Fruit fly (Drosophila melanogaster) whole organism, embryonic: ENCODE results near the gene CG6040.
A peak's percentile ranks its signal among the peaks of the same experiment; 100 is the strongest.

Experiments
- Ada2b ChIP-seq: fragments of 200-800 bp; sonication (Bioruptor generic); IDR thresholded peaks from 2 replicates; pipeline ENCODE4 v1.3.6; 2022; ENCODE audit warnings: missing biosample characterization, missing genetic modification characterization
- Atf3 ChIP-seq: fragments of 200-800 bp; sonication (Bioruptor generic); optimal IDR thresholded peaks from 3 replicates; lab custom pipeline; 2016; ENCODE audit warnings: missing biosample characterization, missing genetic modification characterization
- Atf6 ChIP-seq: fragments of 200-800 bp; sonication (Bioruptor generic); IDR thresholded peaks from 2 replicates; pipeline ENCODE4 v1.3.6; 2022; ENCODE audit warnings: missing biosample characterization, missing genetic modification characterization
- Blimp-1 ChIP-seq: fragments of 200-800 bp; sonication (Bioruptor generic); optimal IDR thresholded peaks from 3 replicates; lab custom pipeline; 2018; ENCODE audit warnings: missing biosample characterization, missing genetic modification characterization, mild to moderate bottlenecking, moderate library complexity, missing genetic modification reagents
- CG10979 ChIP-seq: fragments of 200-800 bp; sonication (Bioruptor generic); optimal IDR thresholded peaks from 2 replicates; lab custom pipeline; 2018; ENCODE audit warnings: missing biosample characterization, mild to moderate bottlenecking, missing genetic modification characterization, moderate library complexity
- CG11093 ChIP-seq: fragments of 200-800 bp; sonication (Bioruptor generic); IDR thresholded peaks from 3 replicates; pipeline ENCODE4 v1.3.6; 2022; ENCODE audit warnings: missing biosample characterization, missing genetic modification characterization
- CG1603 ChIP-seq: fragments of 200-800 bp; sonication (Bioruptor generic); optimal IDR thresholded peaks from 2 replicates; lab custom pipeline; 2019; ENCODE audit warnings: missing biosample characterization, mild to moderate bottlenecking, missing genetic modification characterization, moderate library complexity
- CG16863 ChIP-seq: fragments of 200-800 bp; sonication (Bioruptor generic); optimal IDR thresholded peaks from 3 replicates; lab custom pipeline; 2016; ENCODE audit warnings: missing biosample characterization, missing genetic modification characterization
- CG17568 ChIP-seq: fragments of 200-800 bp; sonication (Bioruptor generic); optimal IDR thresholded peaks from 2 replicates; lab custom pipeline; 2018; ENCODE audit warnings: missing biosample characterization, mild to moderate bottlenecking, missing genetic modification characterization, moderate library complexity
- CG1792 ChIP-seq: fragments of 200-800 bp; sonication (Bioruptor generic); optimal IDR thresholded peaks from 2 replicates; lab custom pipeline; 2016; ENCODE audit warnings: missing biosample characterization, missing genetic modification characterization
- CG18476 ChIP-seq: fragments of 200-800 bp; sonication (Bioruptor generic); optimal IDR thresholded peaks from 2 replicates; lab custom pipeline; 2016; ENCODE audit warnings: missing biosample characterization, mild to moderate bottlenecking, missing genetic modification characterization
- CG2712 ChIP-seq: fragments of 200-800 bp; optimal IDR thresholded peaks from 3 replicates; lab custom pipeline; 2019; ENCODE audit warnings: missing biosample characterization, mild to moderate bottlenecking, missing genetic modification characterization, moderate library complexity
- CG2875 ChIP-seq: fragments of 200-800 bp; sonication (Bioruptor generic); optimal IDR thresholded peaks from 2 replicates; lab custom pipeline; 2017; ENCODE audit warnings: missing biosample characterization, mild to moderate bottlenecking, missing genetic modification characterization, missing genetic modification reagents
- CG3995 ChIP-seq: fragments of 200-800 bp; sonication (Bioruptor generic); optimal IDR thresholded peaks from 3 replicates; lab custom pipeline; 2016; ENCODE audit warnings: missing biosample characterization, missing genetic modification characterization
- CG4282 ChIP-seq: fragments of 200-800 bp; sonication (Bioruptor generic); optimal IDR thresholded peaks from 2 replicates; lab custom pipeline; 2016; ENCODE audit warnings: missing biosample characterization, missing genetic modification characterization
- CG6175 ChIP-seq: fragments of 200-800 bp; sonication (Bioruptor generic); IDR thresholded peaks from 3 replicates; pipeline ENCODE4 v1.3.6; 2022; ENCODE audit warnings: missing biosample characterization, missing genetic modification characterization
- CG6272 ChIP-seq: fragments of 200-800 bp; sonication (Bioruptor generic); IDR thresholded peaks from 2 replicates; pipeline ENCODE4 v1.3.6; 2022; ENCODE audit warnings: missing biosample characterization, missing genetic modification characterization
- CG7556 ChIP-seq: fragments of 200-800 bp; sonication (Bioruptor generic); optimal IDR thresholded peaks from 2 replicates; lab custom pipeline; 2017; ENCODE audit warnings: missing biosample characterization, mild to moderate bottlenecking, missing genetic modification characterization
- CG7745 ChIP-seq: fragments of 200-800 bp; sonication (Bioruptor generic); optimal IDR thresholded peaks from 2 replicates; lab custom pipeline; 2018; ENCODE audit warnings: missing biosample characterization, mild to moderate bottlenecking, missing genetic modification characterization, moderate library complexity
- CG8290 ChIP-seq, 3 experiments: fragments of 200-800 bp; sonication (Bioruptor generic); optimal IDR thresholded peaks; 2 replicates each; lab custom pipeline; 2016 to 2019; ENCODE audit warnings: missing biosample characterization in 3 of 3, missing genetic modification characterization in 3 of 3, mild to moderate bottlenecking in 2 of 3, moderate library complexity in 1 of 3
- CG8478 ChIP-seq: fragments of >200 bp; optimal IDR thresholded peaks from 2 replicates; lab custom pipeline; 2018
- Dad ChIP-seq: fragments of 200-800 bp; sonication (Bioruptor generic); optimal IDR thresholded peaks from 3 replicates; lab custom pipeline; 2016; ENCODE audit warnings: missing biosample characterization, missing genetic modification characterization
- Gsc ChIP-seq: fragments of 200-800 bp; sonication (Bioruptor generic); IDR thresholded peaks from 2 replicates; pipeline ENCODE4 v1.3.6; 2022; ENCODE audit warnings: missing biosample characterization, missing genetic modification characterization
- H15 ChIP-seq: fragments of 200-800 bp; sonication (Bioruptor generic); IDR thresholded peaks from 3 replicates; pipeline ENCODE4 v1.3.6; 2022; ENCODE audit warnings: missing biosample characterization, missing genetic modification characterization
- Med ChIP-seq: fragments of 200-800 bp; sonication (Bioruptor generic); peaks from one replicate; lab custom pipeline; 2016; ENCODE audit warnings: missing biosample characterization, missing genetic modification characterization, mild to moderate bottlenecking, inconsistent platforms, moderate library complexity
- NC2α ChIP-seq: fragments of 200-800 bp; sonication (Bioruptor generic); optimal IDR thresholded peaks from 2 replicates; lab custom pipeline; 2016; ENCODE audit warnings: missing biosample characterization, missing genetic modification characterization
- Oaz ChIP-seq: fragments of 200-800 bp; sonication (Bioruptor generic); IDR thresholded peaks from 2 replicates; pipeline ENCODE4 v1.3.6; 2022; ENCODE audit warnings: missing biosample characterization, missing genetic modification characterization
- Pdp1 ChIP-seq, 2 experiments: fragments of 200-800 bp; sonication (Bioruptor generic); optimal IDR thresholded peaks; 3 replicates each; lab custom pipeline; 2016; ENCODE audit warnings: missing biosample characterization in 2 of 2, missing genetic modification characterization in 2 of 2, mild to moderate bottlenecking in 1 of 2, moderate library complexity in 1 of 2
- Xbp1 ChIP-seq: fragments of 200-800 bp; sonication (Bioruptor generic); optimal IDR thresholded peaks from 3 replicates; lab custom pipeline; 2016; ENCODE audit warnings: missing biosample characterization, mild to moderate bottlenecking, missing genetic modification characterization
- ash1 ChIP-seq: fragments of 200-800 bp; sonication (Bioruptor generic); optimal IDR thresholded peaks from 2 replicates; lab custom pipeline; 2018; ENCODE audit warnings: missing biosample characterization, mild to moderate bottlenecking, missing genetic modification characterization
- ato ChIP-seq: fragments of 200-800 bp; sonication (Bioruptor generic); IDR thresholded peaks from 2 replicates; pipeline ENCODE4 v1.3.6; 2022; ENCODE audit warnings: missing biosample characterization, missing genetic modification characterization; ENCODE audit not compliant: partially characterized antibody
- btn ChIP-seq: fragments of 200-800 bp; sonication (Bioruptor generic); optimal IDR thresholded peaks from 2 replicates; lab custom pipeline; 2016; ENCODE audit warnings: missing biosample characterization, missing genetic modification characterization
- crc ChIP-seq: fragments of 200-800 bp; sonication (Bioruptor generic); optimal IDR thresholded peaks from 2 replicates; lab custom pipeline; 2016; ENCODE audit warnings: missing biosample characterization, missing genetic modification characterization
- da ChIP-seq: fragments of 200-800 bp; sonication (Bioruptor generic); optimal IDR thresholded peaks from 2 replicates; lab custom pipeline; 2016; ENCODE audit warnings: missing biosample characterization, missing genetic modification characterization
- eyg ChIP-seq: fragments of 200-800 bp; sonication (Bioruptor generic); optimal IDR thresholded peaks from 3 replicates; lab custom pipeline; 2016; ENCODE audit warnings: missing biosample characterization, missing genetic modification characterization
- hth ChIP-seq: fragments of >200 bp; optimal IDR thresholded peaks from 2 replicates; lab custom pipeline; 2017; ENCODE audit warnings: inconsistent platforms
- ind ChIP-seq: fragments of 200-800 bp; sonication (Bioruptor generic); optimal IDR thresholded peaks from 3 replicates; lab custom pipeline; 2016; ENCODE audit warnings: missing biosample characterization, missing genetic modification characterization
- kah ChIP-seq: fragments of 200-800 bp; sonication (Bioruptor generic); optimal IDR thresholded peaks from 2 replicates; lab custom pipeline; 2018; ENCODE audit warnings: missing biosample characterization, mild to moderate bottlenecking, missing genetic modification characterization
- klu ChIP-seq: fragments of 200-800 bp; sonication (Bioruptor generic); IDR thresholded peaks from 2 replicates; pipeline ENCODE4 v1.3.6; 2022; ENCODE audit warnings: missing biosample characterization, missing genetic modification characterization
- kni ChIP-seq: fragments of 200-800 bp; sonication (Bioruptor generic); optimal IDR thresholded peaks from 3 replicates; lab custom pipeline; 2017; ENCODE audit warnings: mild to moderate bottlenecking, missing biosample characterization, missing genetic modification reagents, missing genetic modification characterization
- lilli ChIP-seq: fragments of 200-800 bp; sonication (Bioruptor generic); optimal IDR thresholded peaks from 3 replicates; lab custom pipeline; 2016; ENCODE audit warnings: missing biosample characterization, missing genetic modification characterization
- pho ChIP-seq: fragments of 200-800 bp; sonication (Bioruptor generic); optimal IDR thresholded peaks from 2 replicates; lab custom pipeline; 2016; ENCODE audit warnings: missing biosample characterization, missing genetic modification characterization
- run ChIP-seq: fragments of 200-800 bp; sonication (Bioruptor generic); optimal IDR thresholded peaks from 3 replicates; lab custom pipeline; 2018; ENCODE audit warnings: missing biosample characterization, mild to moderate bottlenecking, missing genetic modification characterization
- salm ChIP-seq: fragments of 200-800 bp; sonication (Bioruptor generic); optimal IDR thresholded peaks from 2 replicates; lab custom pipeline; 2018; ENCODE audit warnings: missing biosample characterization, mild to moderate bottlenecking, missing genetic modification characterization
- seq ChIP-seq: fragments of 200-800 bp; sonication (Bioruptor generic); IDR thresholded peaks from 2 replicates; pipeline ENCODE4 v1.3.6; 2022; ENCODE audit warnings: missing biosample characterization, missing genetic modification characterization
- sim ChIP-seq: fragments of 200-800 bp; sonication (Bioruptor generic); IDR thresholded peaks from 2 replicates; pipeline ENCODE4 v1.3.6; 2022; ENCODE audit warnings: missing biosample characterization, missing genetic modification characterization
- slou ChIP-seq: fragments of 200-800 bp; sonication (Bioruptor generic); optimal IDR thresholded peaks from 3 replicates; lab custom pipeline; 2016; ENCODE audit warnings: missing biosample characterization, missing genetic modification characterization
- sqz ChIP-seq: fragments of 200-800 bp; sonication (Bioruptor generic); optimal IDR thresholded peaks from 3 replicates; lab custom pipeline; 2018; ENCODE audit warnings: missing biosample characterization, mild to moderate bottlenecking, missing genetic modification characterization
- stc ChIP-seq: fragments of 200-800 bp; sonication (Bioruptor generic); IDR thresholded peaks from 2 replicates; pipeline ENCODE4 v1.3.6; 2022; ENCODE audit warnings: missing biosample characterization, missing genetic modification characterization
- tio ChIP-seq: fragments of 200-800 bp; sonication (Bioruptor generic); optimal IDR thresholded peaks from 2 replicates; lab custom pipeline; 2017; ENCODE audit warnings: missing biosample characterization, missing genetic modification characterization, inconsistent platforms

Gene CG6040

DNA sequence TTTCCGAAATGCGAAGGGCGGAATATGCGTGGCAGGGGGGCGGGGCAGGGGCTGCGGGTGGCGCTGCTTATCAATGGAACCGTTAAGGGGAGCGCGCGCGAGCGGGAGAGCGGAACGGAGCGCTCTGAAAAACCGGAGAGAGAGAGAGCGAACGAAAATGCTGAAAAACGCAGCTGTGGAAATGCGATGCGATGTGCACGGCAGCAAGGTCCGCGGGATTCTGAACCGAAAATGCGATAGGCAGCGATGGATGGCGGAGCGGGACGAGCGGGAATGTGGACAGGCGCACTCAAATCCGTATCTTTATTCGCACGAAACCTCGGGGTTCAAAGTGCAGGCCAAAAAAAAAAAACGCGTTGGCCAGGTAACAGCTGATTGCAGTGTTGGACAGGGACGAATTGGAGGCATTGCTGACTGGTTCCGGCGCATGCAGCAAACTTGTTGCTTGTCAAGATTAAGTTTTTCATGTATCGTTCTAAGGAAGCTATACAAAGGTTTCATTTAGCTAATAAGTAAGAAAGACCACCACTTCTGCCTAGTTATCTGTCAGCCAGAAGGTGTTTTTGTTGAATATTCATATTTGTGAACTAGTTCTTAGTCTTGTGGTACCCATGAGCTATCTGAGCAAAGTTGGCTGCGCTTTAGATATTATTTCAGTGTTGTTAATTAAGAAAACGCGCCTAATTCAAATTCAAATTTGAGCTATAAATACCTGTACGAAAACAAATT, 50.9 kb downstream of the CG6040 start, which contains the start of gene Ppcs (continued):
- TF ChIP-seq stc (GFP tag; lab: Robert Waterston, UW) (no peak), seq (GFP tag; lab: Robert Waterston, UW) (peak; percentile 72; the same call in 1 of the 2 replicates), CG7556 (GFP tag; lab: Kevin White, UChicago) (peak; percentile 57), ash1 (GFP tag; lab: Kevin White, UChicago) (no peak), NC2α (GFP tag; lab: Kevin White, UChicago) (peak; percentile 25), Ada2b (GFP tag; lab: Robert Waterston, UW) (no peak), da (GFP tag; lab: Kevin White, UChicago) (peak; percentile 54), Med (GFP tag; lab: Kevin White, UChicago) (peak; percentile 92), slou (peak; percentile 65), kah (no peak), CG16863 (peak; percentile 69), ato (GFP tag; lab: Robert Waterston, UW) (no peak), CG1603 (peak; percentile 41), CG1792 (GFP tag; lab: Kevin White, UChicago) (peak; percentile 34), Atf3 (GFP tag; lab: Kevin White, UChicago) (peak; percentile 46), CG7745 (tag; lab: Kevin White, UChicago) (no peak), klu (GFP tag; lab: Robert Waterston, UW) (peak; percentile 45; the same call in 1 of the 2 replicates), Gsc (GFP tag; lab: Robert Waterston, UW) (no peak), Blimp-1 (peak; percentile 18), pho (GFP tag; lab: Kevin White, UChicago) (peak; percentile 74), Oaz (no peak), Xbp1 (GFP tag; lab: Kevin White, UChicago) (peak; percentile 46), Dad (GFP tag; lab: Kevin White, UChicago) (peak; percentile 62), CG8290 (GFP tag; optimal IDR thresholded peaks at IDR 0.05; lab: Kevin White, UChicago) (peak; percentile 32), CG8290 (tag; optimal IDR thresholded peaks at IDR 0.05; lab: Kevin White, UChicago) (peak; percentile 28 to 43), salm (tag; lab: Kevin White, UChicago) (no peak), hth (no peak), sim (GFP tag; lab: Robert Waterston, UW) (no peak), CG17568 (no peak), Atf6 (GFP tag; lab: Robert Waterston, UW) (peak; percentile 8; the same call in 1 of the 2 replicates), CG8478 (lab: Kevin White, UChicago) (no peak), Pdp1 (GFP tag; optimal IDR thresholded peaks at IDR 0.05; lab: Kevin White, UChicago) (peak; percentile 38 to 59), tio (GFP tag; lab: Kevin White, UChicago) (peak; percentile 25), btn (GFP tag; lab: Kevin White, UChicago) (peak; percentile 18), run (tag; lab: Kevin White, UChicago) (no peak), eyg (GFP tag; lab: Kevin White, UChicago) (peak; percentile 69), sqz (GFP tag; lab: Kevin White, UChicago) (peak; percentile 99), lilli (GFP tag; lab: Kevin White, UChicago) (peak; percentile 73), kni (peak; percentile 70), CG3995 (peak; percentile 63), CG6272 (no peak), CG2875 (peak; percentile 34), crc (GFP tag; lab: Kevin White, UChicago) (peak; percentile 20), CG6175 (GFP tag; lab: Robert Waterston, UW) (no peak), H15 (GFP tag; lab: Robert Waterston, UW) (no peak), CG4282 (peak; percentile 24), CG18476 (peak; percentile 58), CG2712 (tag; lab: Kevin White, UChicago) (peak; percentile 44), ind (GFP tag; lab: Kevin White, UChicago) (peak; percentile 66), CG11093 (GFP tag; lab: Robert Waterston, UW) (no peak), CG10979 (peak; percentile 43)
